Worm (Caenorhabditis elegans) whole organism, L4 larva: Measurements from ENCODE around the gene pqn-70.

ENCODE experiments used
- Y105C5A.15 ChIP-seq: fragments of 200-800 bp; sonication (Bioruptor generic); IDR thresholded peaks from 2 replicates; pipeline ENCODE4 v1.3.6; 2022; ENCODE audit warnings: missing genetic modification characterization, missing compliant biosample characterization
- ZK337.2 ChIP-seq: fragments of 200-800 bp; sonication (Bioruptor generic); IDR thresholded peaks from 2 replicates; pipeline ENCODE4 v1.3.6; 2022; ENCODE audit warnings: missing genetic modification reagents, missing genetic modification characterization, missing compliant biosample characterization
- aha-1 ChIP-seq: fragments of 150-350 bp; peaks from one replicate; lab custom pipeline; 2014; ENCODE audit warnings: missing biosample characterization, missing genetic modification characterization
- attf-4 ChIP-seq: sonication (generic microtip); optimal IDR thresholded peaks from 3 replicates; lab custom pipeline; 2017; ENCODE audit warnings: missing biosample characterization, missing genetic modification characterization
- ceh-32 ChIP-seq: sonication (generic microtip); optimal IDR thresholded peaks from 2 replicates; lab custom pipeline; 2016; ENCODE audit warnings: mild to moderate bottlenecking, missing genetic modification characterization, missing compliant biosample characterization; ENCODE audit not compliant: poor library complexity
- ces-1 ChIP-seq: fragments of 150-350 bp; sonication (generic microtip); optimal IDR thresholded peaks from 4 replicates; lab custom pipeline; 2014; ENCODE audit warnings: missing biosample characterization, missing genetic modification reagents, missing genetic modification characterization
- ctbp-1 ChIP-seq: fragments of 200-800 bp; sonication (Bioruptor generic); IDR thresholded peaks from 2 replicates; pipeline ENCODE4 v1.3.6; 2022; ENCODE audit warnings: missing genetic modification reagents, missing genetic modification characterization, missing compliant biosample characterization
- daf-16 ChIP-seq, 3 experiments: sonication (generic microtip); optimal IDR thresholded peaks; 2 replicates each; lab custom pipeline; 2016 to 2017; ENCODE audit warnings: missing genetic modification characterization in 3 of 3, missing genetic modification reagents in 3 of 3, mild to moderate bottlenecking in 2 of 3, missing compliant biosample characterization in 2 of 3, missing biosample characterization in 1 of 3, moderate library complexity in 1 of 3
- dmd-8 ChIP-seq: fragments of 200-800 bp; sonication (Bioruptor generic); IDR thresholded peaks from 2 replicates; pipeline ENCODE4 v1.3.6; 2022; ENCODE audit warnings: missing genetic modification characterization, missing compliant biosample characterization
- dpl-1 ChIP-seq: fragments of 150-350 bp; optimal IDR thresholded peaks from 2 replicates; lab custom pipeline; 2014; ENCODE audit warnings: missing biosample characterization, missing genetic modification reagents, missing genetic modification characterization
- duxl-1 ChIP-seq: sonication (generic microtip); optimal IDR thresholded peaks from 2 replicates; lab custom pipeline; 2016; ENCODE audit warnings: mild to moderate bottlenecking, missing genetic modification characterization, moderate library complexity, missing compliant biosample characterization; ENCODE audit not compliant: poor library complexity
- egl-43 ChIP-seq: fragments of 200-800 bp; sonication (Bioruptor generic); IDR thresholded peaks from 2 replicates; pipeline ENCODE4 v1.3.6; 2022; ENCODE audit warnings: missing genetic modification reagents, missing genetic modification characterization, missing compliant biosample characterization
- gei-8 ChIP-seq: fragments of 200-800 bp; sonication (Bioruptor generic); optimal IDR thresholded peaks from 2 replicates; lab custom pipeline; 2018; ENCODE audit warnings: mild to moderate bottlenecking, missing genetic modification characterization, missing compliant biosample characterization
- jun-1 ChIP-seq: fragments of 150-350 bp; optimal IDR thresholded peaks from 2 replicates; lab custom pipeline; 2014; ENCODE audit warnings: missing biosample characterization, missing genetic modification reagents, missing genetic modification characterization
- lin-13 ChIP-seq: fragments of 150-350 bp; optimal IDR thresholded peaks from 2 replicates; lab custom pipeline; 2014; ENCODE audit warnings: missing biosample characterization, missing genetic modification reagents, missing genetic modification characterization
- mdl-1 ChIP-seq, 2 experiments: fragments of 150-350 bp in 1 of 2; sonication (generic microtip) in 1 of 2; optimal IDR thresholded peaks; 2 replicates each; lab custom pipeline; 2014 to 2017; ENCODE audit warnings: missing biosample characterization in 2 of 2, missing genetic modification characterization in 2 of 2
- mxl-3 ChIP-seq: fragments of 200-800 bp; sonication (Bioruptor generic); optimal IDR thresholded peaks from 2 replicates; lab custom pipeline; 2018; ENCODE audit warnings: mild to moderate bottlenecking, missing genetic modification characterization, missing compliant biosample characterization
- nhr-102 ChIP-seq: sonication (generic microtip); optimal IDR thresholded peaks from 2 replicates; lab custom pipeline; 2016; ENCODE audit warnings: mild to moderate bottlenecking, missing genetic modification characterization, moderate library complexity, missing compliant biosample characterization
- nhr-28 ChIP-seq: fragments of 150-350 bp; optimal IDR thresholded peaks from 2 replicates; lab custom pipeline; 2014; ENCODE audit warnings: missing biosample characterization, missing genetic modification characterization
- nhr-76 ChIP-seq: fragments of 150-350 bp; optimal IDR thresholded peaks from 2 replicates; lab custom pipeline; 2014; ENCODE audit warnings: missing biosample characterization, missing genetic modification characterization
- nhr-77 ChIP-seq: fragments of 150-350 bp; optimal IDR thresholded peaks from 2 replicates; lab custom pipeline; 2014; ENCODE audit warnings: missing biosample characterization, missing genetic modification characterization
- pha-4 ChIP-seq, 2 experiments: fragments of 150-350 bp in 1 of 2; fragments of 200-800 bp in 1 of 2; sonication (Bioruptor generic) in 1 of 2; IDR thresholded peaks in 1 of 2; optimal IDR thresholded peaks in 1 of 2; 2 replicates each; pipeline versions ENCODE4 v1.3.6 to Lab custom; 2014 to 2022; ENCODE audit warnings: missing genetic modification characterization in 2 of 2, missing genetic modification reagents in 2 of 2, missing biosample characterization in 1 of 2, missing compliant biosample characterization in 1 of 2
- php-3 ChIP-seq: fragments of 200-800 bp; sonication (Bioruptor generic); IDR thresholded peaks from 2 replicates; pipeline ENCODE4 v1.3.6; 2022; ENCODE audit warnings: missing genetic modification reagents, missing genetic modification characterization, missing compliant biosample characterization
- rbr-2 ChIP-seq: sonication (generic microtip); optimal IDR thresholded peaks from 2 replicates; lab custom pipeline; 2016; ENCODE audit warnings: missing genotype, missing genetic modification characterization, missing compliant biosample characterization
- set-16 ChIP-seq: fragments of 200-800 bp; sonication (Bioruptor generic); IDR thresholded peaks from 2 replicates; pipeline ENCODE4 v1.3.6; 2022; ENCODE audit warnings: missing genetic modification reagents, missing genetic modification characterization, missing compliant biosample characterization
- snpc-1.2 ChIP-seq: fragments of 200-800 bp; sonication (Bioruptor generic); IDR thresholded peaks from 2 replicates; pipeline ENCODE4 v1.3.6; 2022; ENCODE audit warnings: missing genetic modification reagents, missing genetic modification characterization, missing compliant biosample characterization
- vab-7 ChIP-seq: fragments of 200-800 bp; sonication (Bioruptor generic); IDR thresholded peaks from 2 replicates; pipeline ENCODE4 v1.3.6; 2022; ENCODE audit warnings: missing genetic modification reagents, missing genetic modification characterization, missing compliant biosample characterization
- zip-11 ChIP-seq: fragments of 200-800 bp; sonication (Bioruptor generic); IDR thresholded peaks from 2 replicates; pipeline ENCODE4 v1.3.6; 2022; ENCODE audit warnings: missing genetic modification characterization, missing compliant biosample characterization
- zip-2 ChIP-seq: fragments of 150-350 bp; optimal IDR thresholded peaks from 2 replicates; lab custom pipeline; 2014; ENCODE audit warnings: missing biosample characterization, missing genetic modification characterization
- ztf-11 ChIP-seq: fragments of 150-350 bp; optimal IDR thresholded peaks from 2 replicates; lab custom pipeline; 2014; ENCODE audit warnings: missing biosample characterization, missing genetic modification characterization
- ztf-7 ChIP-seq: fragments of 150-350 bp; optimal IDR thresholded peaks from 2 replicates; lab custom pipeline; 2014; ENCODE audit warnings: missing biosample characterization, missing genetic modification characterization

pqn-70 gene

DNA sequence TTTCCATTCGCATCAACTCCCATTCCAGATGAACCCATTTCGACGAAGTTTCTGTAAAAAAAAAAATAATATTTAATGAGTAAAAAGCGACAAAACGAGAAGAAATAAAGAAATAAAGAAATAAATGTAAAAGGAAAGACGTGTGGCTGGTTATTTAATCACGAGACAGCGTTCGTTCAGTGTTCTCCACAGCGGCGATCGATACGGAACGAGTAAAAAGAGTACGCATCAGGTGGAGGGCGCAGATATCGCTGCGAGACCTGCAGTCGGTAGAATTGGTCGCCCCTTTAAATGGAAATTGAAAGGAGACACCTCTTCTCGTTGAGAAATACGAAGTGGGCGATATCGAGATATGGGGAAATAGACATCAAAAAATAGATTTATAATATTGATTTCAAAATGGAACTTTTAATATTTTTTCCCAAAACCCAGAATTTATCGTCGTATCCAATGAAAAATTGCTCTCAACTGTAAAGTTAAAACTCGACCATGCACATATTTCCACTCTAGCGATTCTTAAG lies at the start of gene pqn-70 (continued):
- TF ChIP-seq ctbp-1 (peak; percentile 59; the same call in 1 of the 2 replicates), mxl-3 (peak; percentile 1), snpc-1.2 (GFP tag; lab: Robert Waterston, UW) (no peak)

DNA sequence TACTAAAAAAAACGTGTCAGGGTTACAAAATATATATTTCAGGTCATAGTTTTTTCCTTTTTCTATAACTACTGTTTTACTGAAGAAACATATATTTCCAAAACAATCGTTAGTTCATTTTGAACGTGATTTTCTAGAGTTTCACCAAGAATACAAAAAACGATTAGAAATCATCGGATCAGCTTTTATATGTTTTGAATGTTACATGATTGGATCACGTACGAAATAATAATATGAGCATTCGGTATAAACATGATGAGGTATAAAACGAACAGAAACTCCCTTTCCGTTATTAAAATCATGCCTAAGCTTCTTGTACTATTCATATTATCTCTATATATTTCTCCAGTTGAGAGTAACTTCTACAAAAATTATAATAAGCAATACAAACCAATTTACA lies 44.3 kb upstream of the pqn-70 start, which contains the start of gene clec-223:
Gene clec-223 (plus strand): TSS at position 301 of the 400 bp plus-strand sequence.
- TF ChIP-seq attf-4 (tag; lab: Kevin White, UChicago) (no peak), set-16 (GFP tag; lab: Robert Waterston, UW) (no peak), aha-1 (tag; lab: Kevin White, UChicago) (no peak), ztf-11 (tag; lab: Kevin White, UChicago) (no peak), dmd-8 (GFP tag; lab: Robert Waterston, UW) (no peak), mdl-1 (tag; optimal IDR thresholded peaks at IDR 0.05; lab: Kevin White, UChicago) (no peak), duxl-1 (tag; lab: Kevin White, UChicago) (no peak), php-3 (GFP tag; lab: Robert Waterston, UW) (no peak), zip-11 (GFP tag; lab: Robert Waterston, UW) (no peak), daf-16 (GFP tag; optimal IDR thresholded peaks at IDR 0.05; lab: Kevin White, UChicago) (no peak), daf-16 (tag; optimal IDR thresholded peaks at IDR 0.05; lab: Kevin White, UChicago) (no peak), ZK337.2 (GFP tag; lab: Robert Waterston, UW) (no peak)

DNA sequence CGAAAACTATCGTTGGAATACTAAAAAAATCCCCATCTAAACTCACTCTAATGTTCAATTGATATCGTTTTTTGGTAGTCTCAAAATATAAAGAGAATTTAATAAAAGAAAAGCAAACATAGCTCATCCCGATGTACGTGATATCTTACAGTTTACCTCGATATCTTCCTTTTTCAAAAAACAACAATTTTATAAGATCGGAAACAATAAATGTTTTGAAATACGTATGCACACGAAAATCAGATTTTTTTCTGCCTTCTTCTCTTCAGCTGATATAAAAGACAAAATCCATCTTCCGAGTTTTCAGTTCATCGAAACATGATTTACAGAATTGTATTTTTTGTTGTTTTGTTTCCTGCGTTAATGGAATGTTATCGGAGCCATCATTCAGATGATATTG lies 42.5 kb upstream of the pqn-70 start, which contains the start of gene clec-222:
Gene clec-222 (plus strand): TSS at position 301 of the 400 bp plus-strand sequence.
- TF ChIP-seq jun-1 (tag; lab: Kevin White, UChicago) (no peak), gei-8 (GFP tag; lab: Kevin White, UChicago) (no peak), nhr-76 (tag; lab: Kevin White, UChicago) (no peak), lin-13 (no peak), Y105C5A.15 (GFP tag; lab: Robert Waterston, UW) (no peak), zip-2 (tag; lab: Kevin White, UChicago) (no peak), ceh-32 (tag; lab: Kevin White, UChicago) (no peak), dpl-1 (GFP tag; lab: Kevin White, UChicago) (no peak), ces-1 (GFP tag; lab: Kevin White, UChicago) (no peak), set-16 (GFP tag; lab: Robert Waterston, UW) (no peak), vab-7 (GFP tag; lab: Robert Waterston, UW) (no peak), nhr-28 (tag; lab: Kevin White, UChicago) (no peak), php-3 (GFP tag; lab: Robert Waterston, UW) (no peak), pha-4 (GFP tag; IDR thresholded peaks at IDR 0.05; lab: Robert Waterston, UW) (no peak), pha-4 (tag; optimal IDR thresholded peaks at IDR 0.05; lab: Kevin White, UChicago) (no peak), dmd-8 (GFP tag; lab: Robert Waterston, UW) (no peak)

DNA sequence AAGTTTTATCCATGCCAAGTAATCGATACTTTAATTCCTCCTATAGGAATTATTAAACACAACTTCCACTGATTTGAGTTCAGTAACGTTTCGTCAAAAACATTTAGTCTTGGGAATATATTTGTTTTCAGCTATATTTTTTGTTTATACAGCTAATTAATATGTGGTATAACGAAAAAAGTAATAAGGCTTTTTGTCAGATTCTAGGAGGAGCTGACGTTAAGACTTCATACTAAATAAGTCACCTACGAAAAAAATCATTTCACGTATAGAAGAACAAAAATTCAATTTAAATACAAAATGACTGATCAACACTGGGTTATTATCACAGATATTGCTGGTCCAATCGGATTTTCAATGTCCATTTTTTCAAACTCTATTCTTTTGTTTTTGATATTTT lies 40.3 kb upstream of the pqn-70 start, which contains the start of gene str-115:
Gene str-115 (plus strand): TSS at position 301 of the 400 bp plus-strand sequence.
- TF ChIP-seq nhr-77 (tag; lab: Kevin White, UChicago) (no peak), egl-43 (GFP tag; lab: Robert Waterston, UW) (no peak), nhr-102 (tag; lab: Kevin White, UChicago) (no peak), ztf-7 (no peak), duxl-1 (tag; lab: Kevin White, UChicago) (no peak)

DNA sequence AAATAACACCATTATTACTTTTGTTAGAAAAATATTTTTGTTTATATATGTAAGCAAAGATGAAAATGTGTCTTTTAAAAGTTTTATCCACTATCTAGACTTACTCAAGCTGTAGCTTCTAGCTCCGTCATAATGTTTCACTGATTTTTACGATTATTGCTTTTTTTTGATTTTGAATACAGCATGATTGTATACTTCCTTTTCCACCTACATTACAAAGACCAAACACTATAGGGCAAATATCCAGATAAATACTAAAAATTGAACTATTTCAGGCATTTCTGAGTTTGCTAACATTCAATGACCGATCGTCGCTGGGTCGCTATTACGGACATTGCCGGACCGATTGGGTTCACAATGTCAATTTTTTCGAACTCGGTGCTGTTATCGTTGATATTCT lies 38.2 kb upstream of the pqn-70 start, which contains the start of gene str-116:
Gene str-116 (plus strand): TSS at position 301 of the 400 bp plus-strand sequence.
- TF ChIP-seq rbr-2 (no peak), pha-4 (GFP tag; IDR thresholded peaks at IDR 0.05; lab: Robert Waterston, UW) (no peak), pha-4 (tag; optimal IDR thresholded peaks at IDR 0.05; lab: Kevin White, UChicago) (no peak)
- TF ChIP-seq, all 104 proteins: peak for 0
